Worm (Caenorhabditis elegans) whole organism, L1 larva: Measurements from ENCODE around the gene T19E7.6.
A peak's percentile ranks its signal among the peaks of the same experiment; 100 is the strongest.

Experiments
- C34B4.2 ChIP-seq: sonication (generic microtip); optimal IDR thresholded peaks from 2 replicates; lab custom pipeline; 2017; ENCODE audit warnings: mild to moderate bottlenecking, missing genetic modification characterization, missing compliant biosample characterization
- F16B12.6 ChIP-seq: fragments of 150-350 bp; optimal IDR thresholded peaks from 2 replicates; lab custom pipeline; 2014; ENCODE audit warnings: missing biosample characterization, missing genetic modification characterization
- Y116A8C.19 ChIP-seq: sonication (generic microtip); optimal IDR thresholded peaks from 2 replicates; lab custom pipeline; 2016; ENCODE audit warnings: missing compliant biosample characterization, missing genetic modification characterization, borderline replicate concordance
- aha-1 ChIP-seq: fragments of 150-350 bp; optimal IDR thresholded peaks from 2 replicates; lab custom pipeline; 2014; ENCODE audit warnings: missing biosample characterization, missing genetic modification characterization
- aly-2 ChIP-seq: fragments of 150-350 bp; optimal IDR thresholded peaks from 2 replicates; lab custom pipeline; 2014; ENCODE audit warnings: missing biosample characterization, missing genetic modification characterization
- ama-1 ChIP-seq: fragments of 150-350 bp; optimal IDR thresholded peaks from 2 replicates; lab custom pipeline; 2014
- blmp-1 ChIP-seq: fragments of 150-350 bp; optimal IDR thresholded peaks from 2 replicates; lab custom pipeline; 2014; ENCODE audit warnings: missing biosample characterization, missing genetic modification characterization
- ceh-63 ChIP-seq: fragments of 200-800 bp; sonication (Bioruptor generic); optimal IDR thresholded peaks from 2 replicates; lab custom pipeline; 2018; ENCODE audit warnings: mild to moderate bottlenecking, missing genetic modification characterization, missing compliant biosample characterization
- ceh-8 ChIP-seq: fragments of 200-800 bp; sonication (Bioruptor generic); optimal IDR thresholded peaks from 2 replicates; lab custom pipeline; 2018; ENCODE audit warnings: mild to moderate bottlenecking, missing genetic modification characterization, moderate library complexity, missing compliant biosample characterization
- ceh-82 ChIP-seq, 3 experiments: fragments of 150-350 bp in 1 of 3; sonication (generic microtip) in 2 of 3; optimal IDR thresholded peaks; 2 replicates each; lab custom pipeline; 2014 to 2017; ENCODE audit warnings: missing biosample characterization in 3 of 3, missing genetic modification characterization in 3 of 3
- ceh-88 ChIP-seq: fragments of 200-800 bp; sonication (Bioruptor generic); IDR thresholded peaks from 2 replicates; pipeline ENCODE4 v1.3.6; 2022; ENCODE audit warnings: missing genetic modification characterization, missing compliant biosample characterization
- dsc-1 ChIP-seq: sonication (generic microtip); optimal IDR thresholded peaks from 2 replicates; lab custom pipeline; 2016; ENCODE audit warnings: mild to moderate bottlenecking, missing genetic modification characterization, missing compliant biosample characterization
- egl-13 ChIP-seq: sonication (generic microtip); optimal IDR thresholded peaks from 2 replicates; lab custom pipeline; 2016; ENCODE audit warnings: missing genotype, missing genetic modification reagents, missing genetic modification characterization, missing compliant biosample characterization
- elt-2 ChIP-seq: sonication (generic microtip); optimal IDR thresholded peaks from 2 replicates; lab custom pipeline; 2016; ENCODE audit warnings: missing genetic modification characterization, mild to moderate bottlenecking, inconsistent platforms, missing compliant biosample characterization, missing genetic modification reagents
- elt-3 ChIP-seq, 6 experiments: fragments of 150-350 bp in 1 of 6; sonication (generic microtip); optimal IDR thresholded peaks; 2 replicates each; lab custom pipeline; 2017 to 2018; ENCODE audit warnings: missing biosample characterization in 6 of 6, missing genetic modification characterization in 6 of 6, inconsistent platforms in 1 of 6
- fkh-10 ChIP-seq: sonication (generic microtip); optimal IDR thresholded peaks from 2 replicates; lab custom pipeline; 2017; ENCODE audit warnings: missing biosample characterization, missing genetic modification reagents, missing genetic modification characterization
- fos-1 ChIP-seq: fragments of 150-350 bp; optimal IDR thresholded peaks from 2 replicates; lab custom pipeline; 2014; ENCODE audit warnings: missing biosample characterization, missing genetic modification characterization
- grh-1 ChIP-seq: fragments of 200-800 bp; sonication (Bioruptor generic); IDR thresholded peaks from 2 replicates; pipeline ENCODE4 v1.3.6; 2022; ENCODE audit warnings: missing genetic modification reagents, missing genetic modification characterization, missing compliant biosample characterization
- hlh-4 ChIP-seq: sonication (generic microtip); optimal IDR thresholded peaks from 2 replicates; lab custom pipeline; 2016; ENCODE audit warnings: mild to moderate bottlenecking, missing genetic modification characterization, missing compliant biosample characterization
- irx-1 ChIP-seq: sonication (generic microtip); optimal IDR thresholded peaks from 2 replicates; lab custom pipeline; 2016; ENCODE audit warnings: missing genetic modification characterization, missing compliant biosample characterization
- lin-13 ChIP-seq: fragments of 150-350 bp; optimal IDR thresholded peaks from 2 replicates; lab custom pipeline; 2014; ENCODE audit warnings: missing biosample characterization, missing genetic modification reagents, missing genetic modification characterization
- lin-35 ChIP-seq, 2 experiments: fragments of 150-350 bp; optimal IDR thresholded peaks; 2 replicates each; lab custom pipeline; 2014; ENCODE audit warnings: missing biosample characterization in 2 of 2, missing genetic modification characterization in 2 of 2, missing genetic modification reagents in 2 of 2
- lir-3 ChIP-seq: sonication (generic microtip); optimal IDR thresholded peaks from 2 replicates; lab custom pipeline; 2016; ENCODE audit warnings: mild to moderate bottlenecking, missing genetic modification characterization, moderate library complexity, missing compliant biosample characterization; ENCODE audit not compliant: poor library complexity
- mab-9 ChIP-seq: fragments of 200-800 bp; sonication (Bioruptor generic); IDR thresholded peaks from 2 replicates; pipeline ENCODE4 v1.3.6; 2022; ENCODE audit warnings: missing genetic modification reagents, missing genetic modification characterization, missing compliant biosample characterization
- mef-2 ChIP-seq: fragments of 150-350 bp; optimal IDR thresholded peaks from 2 replicates; lab custom pipeline; 2014; ENCODE audit warnings: missing biosample characterization, missing genetic modification characterization
- mep-1 ChIP-seq: fragments of 150-350 bp; optimal IDR thresholded peaks from 2 replicates; lab custom pipeline; 2014; ENCODE audit warnings: missing biosample characterization, missing genetic modification characterization
- nhr-11 ChIP-seq: fragments of 150-350 bp; optimal IDR thresholded peaks from 2 replicates; lab custom pipeline; 2014; ENCODE audit warnings: missing biosample characterization, missing genetic modification characterization
- nhr-12 ChIP-seq: sonication (generic microtip); optimal IDR thresholded peaks from 2 replicates; lab custom pipeline; 2017; ENCODE audit warnings: missing biosample characterization, missing genetic modification characterization
- nhr-19 ChIP-seq: fragments of 200-800 bp; sonication (Bioruptor generic); conservative IDR thresholded peaks from 2 replicates; pipeline ENCODE4 v1.3.6; 2022; ENCODE audit warnings: missing genetic modification characterization, missing compliant biosample characterization
- nhr-20 ChIP-seq: sonication (generic microtip); optimal IDR thresholded peaks from 2 replicates; lab custom pipeline; 2016; ENCODE audit warnings: mild to moderate bottlenecking, missing genetic modification characterization, missing compliant biosample characterization
- nhr-237 ChIP-seq: fragments of 150-350 bp; optimal IDR thresholded peaks from 2 replicates; lab custom pipeline; 2014; ENCODE audit warnings: missing biosample characterization, missing genetic modification characterization
- nhr-47 ChIP-seq: sonication (generic microtip); optimal IDR thresholded peaks from 2 replicates; lab custom pipeline; 2016; ENCODE audit warnings: mild to moderate bottlenecking, missing genetic modification characterization, moderate library complexity, missing compliant biosample characterization
- nhr-77 ChIP-seq: fragments of 150-350 bp; optimal IDR thresholded peaks from 2 replicates; lab custom pipeline; 2014; ENCODE audit warnings: missing biosample characterization, missing genetic modification characterization
- nhr-84 ChIP-seq: sonication (generic microtip); optimal IDR thresholded peaks from 2 replicates; lab custom pipeline; 2017; ENCODE audit warnings: missing biosample characterization, missing genetic modification characterization
- nhr-85 ChIP-seq: sonication (generic microtip); peaks from one replicate; lab custom pipeline; 2016; ENCODE audit warnings: missing genetic modification characterization, inconsistent platforms, missing compliant biosample characterization
- pag-3 ChIP-seq: sonication (generic microtip); optimal IDR thresholded peaks from 2 replicates; lab custom pipeline; 2017; ENCODE audit warnings: missing genetic modification characterization, mild to moderate bottlenecking, missing compliant biosample characterization, antibody characterized with exemption, borderline replicate concordance; ENCODE audit not compliant: insufficient read depth
- pax-3 ChIP-seq: fragments of 200-800 bp; sonication (Bioruptor generic); optimal IDR thresholded peaks from 2 replicates; lab custom pipeline; 2018; ENCODE audit warnings: mild to moderate bottlenecking, missing genetic modification characterization, moderate library complexity, missing compliant biosample characterization
- rnt-1 ChIP-seq: sonication (generic microtip); optimal IDR thresholded peaks from 2 replicates; lab custom pipeline; 2016; ENCODE audit warnings: mild to moderate bottlenecking, missing genetic modification characterization, moderate library complexity, missing compliant biosample characterization
- skn-1 ChIP-seq: fragments of 150-350 bp; optimal IDR thresholded peaks from 2 replicates; lab custom pipeline; 2014; ENCODE audit warnings: missing biosample characterization, missing genetic modification characterization
- snpc-4 ChIP-seq: fragments of 150-350 bp; optimal IDR thresholded peaks from 2 replicates; lab custom pipeline; 2014; ENCODE audit warnings: missing biosample characterization, missing genetic modification characterization
- snu-23 ChIP-seq: sonication (generic microtip); optimal IDR thresholded peaks from 2 replicates; lab custom pipeline; 2016; ENCODE audit warnings: missing genetic modification characterization, missing compliant biosample characterization
- sox-4 ChIP-seq: sonication (generic microtip); optimal IDR thresholded peaks from 2 replicates; lab custom pipeline; 2016; ENCODE audit warnings: missing genetic modification characterization, missing compliant biosample characterization
- sptf-1 ChIP-seq: fragments of 150-350 bp; optimal IDR thresholded peaks from 2 replicates; lab custom pipeline; 2014; ENCODE audit warnings: missing biosample characterization, missing genetic modification characterization
- sup-37 ChIP-seq: fragments of 200-800 bp; sonication (Bioruptor generic); optimal IDR thresholded peaks from 2 replicates; lab custom pipeline; 2018; ENCODE audit warnings: mild to moderate bottlenecking, missing genetic modification characterization, missing compliant biosample characterization
- tbx-2 ChIP-seq: sonication (generic microtip); optimal IDR thresholded peaks from 2 replicates; lab custom pipeline; 2016; ENCODE audit warnings: missing genetic modification characterization, missing compliant biosample characterization
- unc-30 ChIP-seq: sonication (generic microtip); optimal IDR thresholded peaks from 2 replicates; lab custom pipeline; 2017; ENCODE audit warnings: missing biosample characterization, missing genetic modification characterization
- unc-62 ChIP-seq: fragments of 150-350 bp; optimal IDR thresholded peaks from 2 replicates; lab custom pipeline; 2014; ENCODE audit warnings: missing biosample characterization, missing genetic modification reagents, missing genetic modification characterization
- unc-86 ChIP-seq: sonication (generic microtip); optimal IDR thresholded peaks from 2 replicates; lab custom pipeline; 2016; ENCODE audit warnings: missing genetic modification characterization, missing compliant biosample characterization
- xbp-1 ChIP-seq: sonication (generic microtip); optimal IDR thresholded peaks from 2 replicates; lab custom pipeline; 2016; ENCODE audit warnings: missing genetic modification characterization, missing compliant biosample characterization
- zip-4 ChIP-seq: fragments of 200-800 bp; sonication (Bioruptor generic); optimal IDR thresholded peaks from 2 replicates; lab custom pipeline; 2018; ENCODE audit warnings: mild to moderate bottlenecking, missing genetic modification characterization, moderate library complexity, missing compliant biosample characterization
- ztf-11 ChIP-seq, 2 experiments: sonication (generic microtip); optimal IDR thresholded peaks; 2 replicates each; lab custom pipeline; 2016 to 2017; ENCODE audit warnings: missing genetic modification characterization in 2 of 2, missing biosample characterization in 1 of 2, missing compliant biosample characterization in 1 of 2
- ztf-4 ChIP-seq: fragments of 150-350 bp; optimal IDR thresholded peaks from 2 replicates; lab custom pipeline; 2014; ENCODE audit warnings: missing biosample characterization, missing genetic modification characterization

The T19E7.6 gene

ce11 chrIV:5650761-5651332, 18.5 kb downstream of the T19E7.6 start:
- peak; percentile 22 for TF ChIP-seq ceh-8 (GFP tag; lab: Kevin White, UChicago)
- TF ChIP-seq rnt-1 (tag; lab: Kevin White, UChicago): no peak
- no peak for TF ChIP-seq unc-30 (tag; lab: Kevin White, UChicago)
- TF ChIP-seq aly-2: peak; percentile 21
- peak; percentile 25 for TF ChIP-seq nhr-85

ce11 chrIV:5649073-5649583, 20.2 kb downstream of the T19E7.6 start, which contains the start of gene csn-5:
Gene csn-5, plus strand, starts transcription at chrIV:5649533.
- TF ChIP-seq grh-1 (GFP tag; lab: Robert Waterston, UW) (no peak), zip-4 (GFP tag; lab: Kevin White, UChicago) (no peak), elt-2 (tag; lab: Kevin White, UChicago) (no peak), egl-13 (tag; lab: Kevin White, UChicago) (no peak), ceh-63 (GFP tag; lab: Kevin White, UChicago) (no peak), ztf-4 (no peak), pag-3 (tag; lab: Kevin White, UChicago) (no peak), ceh-82 (tag; optimal IDR thresholded peaks at IDR 0.05; lab: Kevin White, UChicago) (no peak), tbx-2 (tag; lab: Kevin White, UChicago) (no peak), elt-3 (tag; optimal IDR thresholded peaks at IDR 0.05; lab: Kevin White, UChicago) (no peak), xbp-1 (peak; percentile 18), skn-1 (tag; lab: Kevin White, UChicago) (no peak), snpc-4 (no peak), nhr-77 (tag; lab: Kevin White, UChicago) (no peak), nhr-11 (tag; lab: Kevin White, UChicago) (no peak), blmp-1 (tag; lab: Kevin White, UChicago) (peak; percentile 34), irx-1 (no peak), sox-4 (tag; lab: Kevin White, UChicago) (no peak), lin-35 (GFP tag; optimal IDR thresholded peaks at IDR 0.05; lab: Kevin White, UChicago) (peak in 1 of 2 experiments; percentile 18), snu-23 (no peak), mep-1 (tag; lab: Kevin White, UChicago) (no peak), lir-3 (tag; lab: Kevin White, UChicago) (no peak), fos-1 (tag; lab: Kevin White, UChicago) (no peak), mab-9 (GFP tag; lab: Robert Waterston, UW) (no peak), hlh-4 (tag; lab: Kevin White, UChicago) (no peak), Y116A8C.19 (no peak), dsc-1 (tag; lab: Kevin White, UChicago) (no peak), sptf-1 (no peak), fkh-10 (no peak), nhr-12 (tag; lab: Kevin White, UChicago) (no peak), nhr-237 (tag; lab: Kevin White, UChicago) (no peak), ztf-11 (tag; optimal IDR thresholded peaks at IDR 0.05; lab: Kevin White, UChicago) (no peak), C34B4.2 (tag; lab: Kevin White, UChicago) (no peak), ama-1 (lab: Kevin White, UChicago) (no peak), F16B12.6 (tag; lab: Kevin White, UChicago) (no peak), lin-13 (no peak), pax-3 (tag; lab: Kevin White, UChicago) (no peak), nhr-19 (GFP tag; lab: Robert Waterston, UW) (no peak), nhr-47 (no peak), aly-2 (no peak), nhr-20 (tag; lab: Kevin White, UChicago) (peak; percentile 33), aha-1 (tag; lab: Kevin White, UChicago) (no peak), sup-37 (GFP tag; lab: Kevin White, UChicago) (no peak), ceh-88 (GFP tag; lab: Robert Waterston, UW) (no peak), unc-86 (tag; lab: Kevin White, UChicago) (no peak), unc-62 (no peak), nhr-84 (tag; lab: Kevin White, UChicago) (no peak), mef-2 (no peak)
